Worm (Caenorhabditis elegans) whole organism, L2 larva: ENCODE measurements around the gene math-23.

Experiments used
- blmp-1 ChIP-seq: sonication (generic microtip); optimal IDR thresholded peaks from 2 replicates; lab custom pipeline; 2017; ENCODE audit warnings: missing genetic modification characterization, mild to moderate bottlenecking, missing compliant biosample characterization, antibody characterized with exemption, moderate library complexity; ENCODE audit not compliant: insufficient read depth
- elt-1 ChIP-seq: fragments of 150-350 bp; optimal IDR thresholded peaks from 2 replicates; lab custom pipeline; 2014; ENCODE audit warnings: missing biosample characterization, missing genetic modification characterization
- fos-1 ChIP-seq: fragments of 150-350 bp; optimal IDR thresholded peaks from 2 replicates; lab custom pipeline; 2014; ENCODE audit warnings: missing biosample characterization, missing genetic modification characterization
- lin-13 ChIP-seq: fragments of 150-350 bp; optimal IDR thresholded peaks from 2 replicates; lab custom pipeline; 2014; ENCODE audit warnings: missing biosample characterization, missing genetic modification reagents, missing genetic modification characterization
- lin-39 ChIP-seq: fragments of 150-350 bp; optimal IDR thresholded peaks from 2 replicates; lab custom pipeline; 2014; ENCODE audit warnings: missing biosample characterization, missing genetic modification reagents, missing genetic modification characterization
- lsy-2 ChIP-seq, 2 experiments: fragments of 150-350 bp in 1 of 2; sonication (generic microtip) in 1 of 2; optimal IDR thresholded peaks; 2 replicates each; lab custom pipeline; 2014 to 2017; ENCODE audit warnings: missing biosample characterization in 2 of 2, missing genetic modification characterization in 2 of 2
- mab-5 ChIP-seq: fragments of 150-350 bp; optimal IDR thresholded peaks from 2 replicates; lab custom pipeline; 2014; ENCODE audit warnings: missing biosample characterization, missing genetic modification characterization
- skn-1 ChIP-seq: sonication (generic microtip); optimal IDR thresholded peaks from 2 replicates; lab custom pipeline; 2017; ENCODE audit warnings: missing biosample characterization, missing genetic modification characterization
- snpc-4 ChIP-seq: fragments of 150-350 bp; optimal IDR thresholded peaks from 2 replicates; lab custom pipeline; 2014; ENCODE audit warnings: missing biosample characterization, missing genetic modification characterization
- unc-39 ChIP-seq: fragments of 150-350 bp; optimal IDR thresholded peaks from 2 replicates; lab custom pipeline; 2014; ENCODE audit warnings: missing biosample characterization, missing genetic modification characterization
- ztf-11 ChIP-seq: sonication (generic microtip); optimal IDR thresholded peaks from 2 replicates; lab custom pipeline; 2017; ENCODE audit warnings: missing biosample characterization, missing genetic modification characterization

ce11 chrII:1895278-1895677, 6.8 kb upstream of the math-23 start, which contains the start of gene C46F9.5:
- no peak for TF ChIP-seq fos-1 (tag; lab: Kevin White, UChicago)
- TF ChIP-seq lin-13: no peak
- TF ChIP-seq blmp-1 (tag; lab: Kevin White, UChicago): no peak
- TF ChIP-seq mab-5 (tag; lab: Kevin White, UChicago): no peak
- no peak for TF ChIP-seq ztf-11 (tag; lab: Kevin White, UChicago)
- no peak for TF ChIP-seq snpc-4 (tag; lab: Kevin White, UChicago)
- no peak for TF ChIP-seq skn-1 (tag; lab: Kevin White, UChicago)
- TF ChIP-seq elt-1 (tag; lab: Kevin White, UChicago): no peak
- TF ChIP-seq lsy-2 (tag; optimal IDR thresholded peaks at IDR 0.05; lab: Kevin White, UChicago): no peak
- no peak for TF ChIP-seq lin-39 (tag; lab: Kevin White, UChicago)
- TF ChIP-seq unc-39: no peak
